Worm (Caenorhabditis elegans): Measurements from ENCODE around the gene F44E5.4.
A peak's percentile ranks its signal among the peaks of the same experiment; 100 is the strongest.

Gene F44E5.4

DNA sequence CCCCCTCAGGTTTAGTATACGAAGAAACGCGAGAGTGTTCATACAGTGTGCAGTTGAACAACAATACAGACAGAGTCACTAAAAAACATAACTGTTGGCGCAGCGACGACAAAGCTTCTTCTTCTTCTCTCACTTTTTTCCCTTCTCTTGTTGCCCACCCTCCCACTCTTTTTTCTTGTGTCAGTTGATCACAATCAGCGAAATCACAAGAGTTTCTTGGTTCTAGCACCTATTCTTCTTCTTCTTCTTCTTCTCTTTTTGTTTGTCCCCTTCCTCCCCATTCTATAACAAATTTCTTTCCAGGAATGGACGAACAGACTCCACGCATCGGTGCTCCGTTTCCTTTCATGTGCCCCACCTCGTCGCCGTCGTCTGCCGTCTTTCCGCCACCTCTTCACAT, 31.3 kb upstream of the F44E5.4 start, which contains the start of gene F43G6.4:
Gene F43G6.4 (plus strand): TSS at position 301 of the 400 bp plus-strand sequence.
- TF ChIP-seq xbp-1 (tag; optimal IDR thresholded peaks at IDR 0.05): no peak
- no peak for TF ChIP-seq lsy-2 (tag; optimal IDR thresholded peaks at IDR 0.05)
- TF ChIP-seq skn-1 (tag; optimal IDR thresholded peaks at IDR 0.05): no peak
- TF ChIP-seq jun-1 (tag; optimal IDR thresholded peaks at IDR 0.05): no peak
- TF ChIP-seq nhr-77 (tag; optimal IDR thresholded peaks at IDR 0.05): no peak
- TF ChIP-seq mef-2 (tag; optimal IDR thresholded peaks at IDR 0.05): no peak

DNA sequence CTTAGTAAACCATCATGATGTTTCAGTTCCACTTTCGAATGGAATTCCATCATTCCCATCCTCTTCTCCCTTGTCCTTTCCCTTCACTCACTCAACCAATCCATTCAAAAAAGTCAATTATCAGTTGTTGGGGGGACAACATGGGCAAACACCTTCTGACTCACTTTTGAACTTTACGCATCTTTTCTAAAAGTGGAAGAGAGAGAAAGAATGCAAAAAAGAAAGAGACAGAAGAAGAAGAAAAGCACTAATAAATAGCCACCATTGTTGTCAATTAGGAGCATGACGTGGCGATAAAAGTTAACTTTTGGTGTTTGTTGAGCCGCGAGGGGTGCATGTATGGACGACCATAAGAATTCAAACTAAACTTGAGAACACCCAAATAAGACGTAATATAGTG, 28.9 kb upstream of the F44E5.4 start:
- TF ChIP-seq efl-1 (optimal IDR thresholded peaks at IDR 0.05) (no peak), efl-1 (GFP tag; optimal IDR thresholded peaks at IDR 0.05 in 1 of 2) (peak in 1 of 2 experiments; percentile 64), jun-1 (tag; optimal IDR thresholded peaks at IDR 0.05) (no peak)

DNA sequence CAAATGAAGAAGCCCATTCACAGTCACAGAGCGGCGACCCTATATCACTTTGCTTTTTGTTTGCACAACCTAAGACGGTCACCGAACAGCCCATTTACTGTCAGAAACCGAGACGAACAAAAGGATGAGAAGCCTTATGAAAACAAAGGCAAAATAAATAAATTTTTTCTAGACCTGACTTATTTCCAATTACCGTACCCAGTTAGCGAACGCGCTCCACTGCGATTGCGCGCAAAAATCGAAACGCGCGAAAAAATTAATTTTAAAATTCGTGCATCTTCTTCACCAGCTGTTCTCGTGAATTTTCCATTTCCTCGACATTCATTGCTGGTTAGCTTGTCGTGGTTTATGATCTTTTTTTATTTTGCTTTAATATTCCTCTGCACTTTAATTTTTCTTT, 23.4 kb upstream of the F44E5.4 start, which contains the start of gene F43G6.16:
Gene F43G6.16 (minus strand): TSS at position 141 of the 400 bp plus-strand sequence.
- TF ChIP-seq ztf-11 (tag; optimal IDR thresholded peaks at IDR 0.05): no peak
- no peak for TF ChIP-seq nhr-11 (tag; optimal IDR thresholded peaks at IDR 0.05)
- peak; percentile 41 to 43 for TF ChIP-seq efl-1 (optimal IDR thresholded peaks at IDR 0.05)
- TF ChIP-seq efl-1 (GFP tag; optimal IDR thresholded peaks at IDR 0.05 in 1 of 2): peak; percentile 58 to 94
- TF ChIP-seq sptf-1 (tag; optimal IDR thresholded peaks at IDR 0.05): no peak
- peak; percentile 7 to 78 for TF ChIP-seq lin-35 (GFP tag; optimal IDR thresholded peaks at IDR 0.05)
- no peak for TF ChIP-seq ceh-88 (GFP tag; IDR thresholded peaks at IDR 0.05)
- TF ChIP-seq dpl-1 (GFP tag; optimal IDR thresholded peaks at IDR 0.05): peak; percentile 30 to 72 (median 59)
- TF ChIP-seq lin-14 (GFP tag; optimal IDR thresholded peaks at IDR 0.05): no peak
- TF ChIP-seq sup-37 (GFP tag; optimal IDR thresholded peaks at IDR 0.05): no peak
- no peak for TF ChIP-seq egl-27 (tag; optimal IDR thresholded peaks at IDR 0.05)
- peak; percentile 41 to 97 for TF ChIP-seq lsy-2 (tag; optimal IDR thresholded peaks at IDR 0.05)
- no peak for TF ChIP-seq nhr-77 (tag; optimal IDR thresholded peaks at IDR 0.05)
- no peak for TF ChIP-seq fkh-4 (tag; optimal IDR thresholded peaks at IDR 0.05; ENCODE audit: borderline replicate concordance)
- TF ChIP-seq ceh-90 (tag; optimal IDR thresholded peaks at IDR 0.05): no peak
- TF ChIP-seq nhr-84 (tag; optimal IDR thresholded peaks at IDR 0.05): no peak
- no peak for TF ChIP-seq ztf-4 (tag; optimal IDR thresholded peaks at IDR 0.05)
- TF ChIP-seq lir-3 (tag; optimal IDR thresholded peaks at IDR 0.05; ENCODE audit: poor library complexity): no peak

DNA sequence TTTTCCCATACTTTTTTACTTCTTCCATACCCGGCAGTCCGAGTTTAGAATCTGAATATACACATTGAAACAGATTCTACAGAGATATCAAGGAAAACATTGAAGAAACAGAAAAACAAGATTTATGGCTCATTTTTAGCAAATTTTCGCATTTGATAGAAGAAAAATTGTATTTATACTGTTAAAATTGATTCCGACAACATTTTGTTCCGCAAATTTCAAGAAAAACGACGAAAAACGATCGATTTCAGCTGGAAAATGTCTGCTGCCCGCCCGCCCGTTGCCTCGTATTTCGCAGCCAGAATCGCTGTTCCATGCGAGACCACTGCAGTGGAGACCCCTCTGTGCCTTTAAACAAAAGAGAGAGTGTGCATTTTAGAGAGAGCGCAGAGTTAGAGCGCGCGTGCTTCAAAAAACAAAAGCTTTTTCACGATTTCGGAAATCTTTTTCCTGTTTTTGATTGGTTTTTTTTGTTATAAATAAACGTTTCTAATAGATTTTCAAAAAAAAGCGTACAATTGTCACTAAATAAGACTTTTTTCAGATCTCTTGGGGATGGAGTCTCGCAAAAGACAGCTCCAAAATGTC, 18.9 kb upstream of the F44E5.4 start, which contains the start of the genes patr-1 and dna-2:
Gene patr-1 (minus strand): TSS at position 51 of the 588 bp plus-strand sequence.
Gene dna-2 (plus strand): TSS at position 538 of the 588 bp plus-strand sequence.
- TF ChIP-seq swsn-7 (tag; optimal IDR thresholded peaks at IDR 0.05) (peak; percentile 36), egl-13 (tag; optimal IDR thresholded peaks at IDR 0.05) (peak; percentile 4), fkh-4 (tag; optimal IDR thresholded peaks at IDR 0.05; ENCODE audit: borderline replicate concordance) (no peak), lsy-2 (tag; optimal IDR thresholded peaks at IDR 0.05) (peak; percentile 80 to 86), snpc-4 (tag; optimal IDR thresholded peaks at IDR 0.05) (peak; percentile 16), hpl-2 (GFP tag; optimal IDR thresholded peaks at IDR 0.05) (no peak), lin-15B (tag; optimal IDR thresholded peaks at IDR 0.05) (peak; percentile 31), nhr-71 (tag; optimal IDR thresholded peaks at IDR 0.05) (no peak), lin-14 (GFP tag; optimal IDR thresholded peaks at IDR 0.05) (peak; percentile 57), fos-1 (tag; optimal IDR thresholded peaks at IDR 0.05) (peak; percentile 53), dpl-1 (GFP tag; optimal IDR thresholded peaks at IDR 0.05) (peak; percentile 86 to 91 (median 90)), nhr-47 (tag; optimal IDR thresholded peaks at IDR 0.05) (no peak), dsc-1 (tag; optimal IDR thresholded peaks at IDR 0.05) (peak; percentile 13), irx-1 (tag; optimal IDR thresholded peaks at IDR 0.05) (peak; percentile 14), nhr-77 (tag; optimal IDR thresholded peaks at IDR 0.05) (peak; percentile 14), rnt-1 (tag; optimal IDR thresholded peaks at IDR 0.05) (peak; percentile 79), nhr-20 (tag; optimal IDR thresholded peaks at IDR 0.05) (peak; percentile 42), grh-1 (GFP tag; IDR thresholded peaks at IDR 0.05) (peak; percentile 36; the same call in 1 of the 2 replicates), mdl-1 (tag; optimal IDR thresholded peaks at IDR 0.05) (peak in 1 of 2 experiments; percentile 71), C04F5.9 (tag; optimal IDR thresholded peaks at IDR 0.05) (no peak), blmp-1 (tag; optimal IDR thresholded peaks at IDR 0.05) (peak; percentile 52), ztf-11 (tag; optimal IDR thresholded peaks at IDR 0.05) (no peak), ceh-82 (tag; optimal IDR thresholded peaks at IDR 0.05) (peak in 2 of 3 experiments; percentile 60 to 79), ceh-88 (GFP tag; IDR thresholded peaks at IDR 0.05) (no peak), nhr-85 (tag) (peak; percentile 52), ama-1 (optimal IDR thresholded peaks at IDR 0.05) (no peak), nhr-12 (tag; optimal IDR thresholded peaks at IDR 0.05) (no peak), mef-2 (tag; optimal IDR thresholded peaks at IDR 0.05) (peak; percentile 25), lir-3 (tag; optimal IDR thresholded peaks at IDR 0.05; ENCODE audit: poor library complexity) (no peak), sptf-1 (tag; optimal IDR thresholded peaks at IDR 0.05) (no peak), ceh-90 (tag; optimal IDR thresholded peaks at IDR 0.05) (no peak), tbx-2 (tag; optimal IDR thresholded peaks at IDR 0.05) (peak; percentile 61), tlp-1 (tag; optimal IDR thresholded peaks at IDR 0.05) (no peak), mep-1 (tag; optimal IDR thresholded peaks at IDR 0.05) (peak; percentile 69)
